Worm (Caenorhabditis elegans) whole organism, young adult: ENCODE measurements around the gene drd-1.

Experiments
- egl-44 ChIP-seq: fragments of 200-800 bp; sonication (Bioruptor generic); IDR thresholded peaks from 2 replicates; pipeline ENCODE4 v1.3.6; 2022; ENCODE audit warnings: missing genetic modification reagents, missing genetic modification characterization, missing compliant biosample characterization
- fkh-3 ChIP-seq: sonication (generic microtip); optimal IDR thresholded peaks from 2 replicates; lab custom pipeline; 2016; ENCODE audit warnings: mild to moderate bottlenecking, missing genetic modification characterization, missing compliant biosample characterization

- TF ChIP-seq egl-44 (GFP tag; lab: Robert Waterston, UW) (no peak), fkh-3 (tag; lab: Kevin White, UChicago) (no peak)
These were observed 40.8 kb downstream of the drd-1 start, which contains the start of gene F14E5.2 for ce11 chrII:8428758-8428946.
